Fruit fly (Drosophila melanogaster) whole organism, embryonic: ENCODE data around the gene FIG4.

Experiments used
- Aef1 ChIP-seq: fragments of 200-800 bp; sonication (Bioruptor generic); IDR thresholded peaks from 3 replicates; pipeline ENCODE4 v1.3.6; 2022; ENCODE audit warnings: missing biosample characterization, missing genetic modification characterization
- Asciz ChIP-seq: fragments of 200-800 bp; sonication (Bioruptor generic); optimal IDR thresholded peaks from 2 replicates; lab custom pipeline; 2017; ENCODE audit warnings: missing biosample characterization, mild to moderate bottlenecking, missing genetic modification characterization, missing genetic modification reagents
- CG10366 ChIP-seq: fragments of 200-800 bp; sonication (Bioruptor generic); IDR thresholded peaks from 2 replicates; pipeline ENCODE4 v1.3.6; 2022; ENCODE audit warnings: missing biosample characterization, missing genetic modification characterization
- CG10959 ChIP-seq: fragments of 200-800 bp; sonication (Bioruptor generic); IDR thresholded peaks from 2 replicates; pipeline ENCODE4 v1.3.6; 2022; ENCODE audit warnings: missing biosample characterization, missing genetic modification characterization
- CG11456 ChIP-seq: fragments of 200-800 bp; sonication (Bioruptor generic); IDR thresholded peaks from 3 replicates; pipeline ENCODE4 v1.3.6; 2022; ENCODE audit warnings: missing biosample characterization, missing genetic modification characterization
- CG12104 ChIP-seq: fragments of 200-800 bp; sonication (Bioruptor generic); optimal IDR thresholded peaks from 3 replicates; lab custom pipeline; 2016; ENCODE audit warnings: missing biosample characterization, missing genetic modification characterization
- CG12744 ChIP-seq: fragments of 200-800 bp; sonication (Bioruptor generic); optimal IDR thresholded peaks from 2 replicates; lab custom pipeline; 2016; ENCODE audit warnings: missing biosample characterization, missing genetic modification characterization
- CG13624 ChIP-seq: fragments of 200-800 bp; sonication (Bioruptor generic); optimal IDR thresholded peaks from 2 replicates; lab custom pipeline; 2016; ENCODE audit warnings: missing biosample characterization, missing genetic modification characterization
- CG14965 ChIP-seq: fragments of 200-800 bp; sonication (Bioruptor generic); optimal IDR thresholded peaks from 2 replicates; lab custom pipeline; 2016; ENCODE audit warnings: missing biosample characterization, missing genetic modification characterization, borderline replicate concordance
- CG15514 ChIP-seq: fragments of 200-800 bp; sonication (Bioruptor generic); optimal IDR thresholded peaks from 3 replicates; lab custom pipeline; 2017; ENCODE audit warnings: missing biosample characterization, missing genetic modification characterization, mild to moderate bottlenecking, moderate library complexity, missing genetic modification reagents
- CG17328 ChIP-seq: fragments of 200-800 bp; sonication (Bioruptor generic); IDR thresholded peaks from 2 replicates; pipeline ENCODE4 v1.3.6; 2022; ENCODE audit warnings: missing biosample characterization, missing genetic modification characterization
- CG17359 ChIP-seq: fragments of 200-800 bp; sonication (Bioruptor generic); optimal IDR thresholded peaks from 3 replicates; lab custom pipeline; 2018; ENCODE audit warnings: missing biosample characterization, mild to moderate bottlenecking, missing genetic modification characterization, moderate library complexity
- CG1832 ChIP-seq: fragments of 200-800 bp; sonication (Bioruptor generic); optimal IDR thresholded peaks from 2 replicates; lab custom pipeline; 2017; ENCODE audit warnings: missing biosample characterization, mild to moderate bottlenecking, missing genetic modification characterization, inconsistent platforms
- CG2116 ChIP-seq: fragments of 200-800 bp; sonication (Bioruptor generic); optimal IDR thresholded peaks from 3 replicates; lab custom pipeline; 2018; ENCODE audit warnings: missing biosample characterization, mild to moderate bottlenecking, missing genetic modification characterization
- CG2120 ChIP-seq: fragments of 200-800 bp; sonication (Bioruptor generic); optimal IDR thresholded peaks from 3 replicates; lab custom pipeline; 2016; ENCODE audit warnings: missing biosample characterization, missing genetic modification characterization
- CG2678 ChIP-seq: fragments of 200-800 bp; sonication (Bioruptor generic); optimal IDR thresholded peaks from 3 replicates; lab custom pipeline; 2019; ENCODE audit warnings: missing biosample characterization, mild to moderate bottlenecking, missing genetic modification characterization, moderate library complexity
- CG33213 ChIP-seq: fragments of 200-800 bp; sonication (Bioruptor generic); optimal IDR thresholded peaks from 3 replicates; lab custom pipeline; 2016; ENCODE audit warnings: missing biosample characterization, missing genetic modification characterization
- CG4820 ChIP-seq: fragments of 200-800 bp; sonication (Bioruptor generic); optimal IDR thresholded peaks from 3 replicates; lab custom pipeline; 2016; ENCODE audit warnings: missing biosample characterization, missing genetic modification characterization
- CG7271 ChIP-seq: fragments of 200-800 bp; sonication (Bioruptor generic); optimal IDR thresholded peaks from 2 replicates; lab custom pipeline; 2018; ENCODE audit warnings: missing biosample characterization, mild to moderate bottlenecking, missing genetic modification characterization, moderate library complexity
- CG7786 ChIP-seq: fragments of 200-800 bp; sonication (Bioruptor generic); optimal IDR thresholded peaks from 2 replicates; lab custom pipeline; 2016; ENCODE audit warnings: missing biosample characterization, missing genetic modification characterization
- CG8089 ChIP-seq: fragments of 200-800 bp; sonication (Bioruptor generic); optimal IDR thresholded peaks from 3 replicates; lab custom pipeline; 2016; ENCODE audit warnings: missing biosample characterization, missing genetic modification characterization
- CkIIα-i1 ChIP-seq: fragments of 200-800 bp; sonication (Bioruptor generic); IDR thresholded peaks from 2 replicates; pipeline ENCODE4 v1.3.6; 2022; ENCODE audit warnings: missing biosample characterization, missing genetic modification characterization
- D19B ChIP-seq: fragments of 200-800 bp; sonication (Bioruptor generic); optimal IDR thresholded peaks from 2 replicates; lab custom pipeline; 2017; ENCODE audit warnings: missing biosample characterization, mild to moderate bottlenecking, missing genetic modification characterization
- Dad ChIP-seq: fragments of 200-800 bp; sonication (Bioruptor generic); optimal IDR thresholded peaks from 3 replicates; lab custom pipeline; 2016; ENCODE audit warnings: missing biosample characterization, missing genetic modification characterization
- Dfd ChIP-seq, 2 experiments: fragments of >200 bp; optimal IDR thresholded peaks; 2 replicates each; lab custom pipeline; 2017; ENCODE audit warnings: missing biosample characterization in 2 of 2, missing genetic modification characterization in 2 of 2
- Dref ChIP-seq: fragments of 200-800 bp; sonication (Bioruptor generic); IDR thresholded peaks from 2 replicates; pipeline ENCODE4 v1.3.6; 2022; ENCODE audit warnings: missing biosample characterization, missing genetic modification characterization
- Hr78 ChIP-seq, 2 experiments: fragments of 200-800 bp in 1 of 2; fragments of >200 bp in 1 of 2; sonication (Bioruptor generic) in 1 of 2; optimal IDR thresholded peaks; 2 replicates each; lab custom pipeline; 2017 to 2019; ENCODE audit warnings: missing biosample characterization in 2 of 2, missing genetic modification characterization in 2 of 2, mild to moderate bottlenecking in 1 of 2, moderate library complexity in 1 of 2
- Myb ChIP-seq: fragments of 200-800 bp; sonication (Bioruptor generic); optimal IDR thresholded peaks from 2 replicates; lab custom pipeline; 2016; ENCODE audit warnings: missing biosample characterization, missing genetic modification characterization
- Scr ChIP-seq: fragments of 200-800 bp; sonication (Bioruptor generic); IDR thresholded peaks from 2 replicates; pipeline ENCODE4 v1.3.6; 2022; ENCODE audit warnings: missing biosample characterization, missing genetic modification characterization; ENCODE audit not compliant: partially characterized antibody
- Six4 ChIP-seq: fragments of 200-800 bp; sonication (Bioruptor generic); optimal IDR thresholded peaks from 2 replicates; lab custom pipeline; 2016; ENCODE audit warnings: missing biosample characterization, missing genetic modification characterization
- ab ChIP-seq: fragments of 200-800 bp; sonication (Bioruptor generic); optimal IDR thresholded peaks from 2 replicates; lab custom pipeline; 2016; ENCODE audit warnings: missing biosample characterization, missing genetic modification characterization
- amos ChIP-seq: fragments of 200-800 bp; sonication (Bioruptor generic); IDR thresholded peaks from 2 replicates; pipeline ENCODE4 v1.3.6; 2022; ENCODE audit warnings: missing biosample characterization, missing genetic modification characterization; ENCODE audit not compliant: partially characterized antibody
- ase ChIP-seq: fragments of 200-800 bp; sonication (Bioruptor generic); IDR thresholded peaks from 3 replicates; pipeline ENCODE4 v1.3.6; 2022; ENCODE audit warnings: missing biosample characterization, missing genetic modification characterization
- jigr1 ChIP-seq: fragments of 200-800 bp; sonication (Bioruptor generic); IDR thresholded peaks from 3 replicates; pipeline ENCODE4 v1.3.6; 2022; ENCODE audit warnings: missing biosample characterization, missing genetic modification characterization
- knrl ChIP-seq: fragments of 200-800 bp; sonication (Bioruptor generic); IDR thresholded peaks from 3 replicates; pipeline ENCODE4 v1.3.6; 2022; ENCODE audit warnings: missing biosample characterization, missing genetic modification characterization; ENCODE audit not compliant: partially characterized antibody
- lab ChIP-seq: fragments of 200-800 bp; sonication (Bioruptor generic); optimal IDR thresholded peaks from 3 replicates; lab custom pipeline; 2017; ENCODE audit warnings: missing biosample characterization, missing genetic modification characterization, mild to moderate bottlenecking, moderate library complexity, missing genetic modification reagents
- nau ChIP-seq: fragments of 200-800 bp; sonication (Bioruptor generic); optimal IDR thresholded peaks from 3 replicates; lab custom pipeline; 2017; ENCODE audit warnings: missing biosample characterization, mild to moderate bottlenecking, missing genetic modification characterization, missing genetic modification reagents
- otp ChIP-seq: fragments of 200-800 bp; sonication (Bioruptor generic); IDR thresholded peaks from 3 replicates; pipeline ENCODE4, ENCODE4 v1.3.6; 2022; ENCODE audit warnings: missing biosample characterization, missing genetic modification characterization
- p53 ChIP-seq: fragments of 200-800 bp; sonication (Bioruptor generic); optimal IDR thresholded peaks from 2 replicates; lab custom pipeline; 2016; ENCODE audit warnings: missing biosample characterization, missing genetic modification characterization
- peb ChIP-seq: fragments of 200-800 bp; sonication (Bioruptor generic); IDR thresholded peaks from 2 replicates; pipeline ENCODE4 v1.3.6; 2022; ENCODE audit warnings: missing biosample characterization, missing genetic modification characterization
- phol ChIP-seq: fragments of 200-800 bp; sonication (Bioruptor generic); optimal IDR thresholded peaks from 3 replicates; lab custom pipeline; 2018; ENCODE audit warnings: missing biosample characterization, mild to moderate bottlenecking, missing genetic modification characterization, moderate library complexity
- slbo ChIP-seq: fragments of 200-800 bp; sonication (Bioruptor generic); IDR thresholded peaks from 2 replicates; pipeline ENCODE4 v1.3.6; 2022; ENCODE audit warnings: missing biosample characterization, missing genetic modification characterization
- slp2 ChIP-seq: fragments of 200-800 bp; sonication (Bioruptor generic); optimal IDR thresholded peaks from 2 replicates; lab custom pipeline; 2016; ENCODE audit warnings: missing biosample characterization, missing genetic modification characterization
- sna ChIP-seq: fragments of 200-800 bp; sonication (Bioruptor generic); IDR thresholded peaks from 2 replicates; pipeline ENCODE4 v1.3.6; 2022; ENCODE audit warnings: missing biosample characterization, missing genetic modification characterization; ENCODE audit not compliant: partially characterized antibody
- sqz ChIP-seq: fragments of 200-800 bp; sonication (Bioruptor generic); optimal IDR thresholded peaks from 3 replicates; lab custom pipeline; 2018; ENCODE audit warnings: missing biosample characterization, mild to moderate bottlenecking, missing genetic modification characterization
- tll ChIP-seq, 2 experiments: fragments of 200-800 bp in 1 of 2; fragments of >200 bp in 1 of 2; sonication (Bioruptor generic) in 1 of 2; optimal IDR thresholded peaks; 2 replicates each; lab custom pipeline; 2017 to 2019; ENCODE audit warnings: missing biosample characterization in 2 of 2, missing genetic modification characterization in 2 of 2, mild to moderate bottlenecking in 1 of 2, moderate library complexity in 1 of 2
- tx ChIP-seq: fragments of 200-800 bp; sonication (Bioruptor generic); optimal IDR thresholded peaks from 2 replicates; lab custom pipeline; 2016; ENCODE audit warnings: missing biosample characterization, missing genetic modification characterization
- usp ChIP-seq: fragments of >200 bp; optimal IDR thresholded peaks from 2 replicates; lab custom pipeline; 2017; ENCODE audit warnings: missing biosample characterization, missing genetic modification characterization
- vvl ChIP-seq: fragments of 200-800 bp; sonication (Bioruptor generic); IDR thresholded peaks from 2 replicates; pipeline ENCODE4 v1.3.6; 2022; ENCODE audit warnings: missing biosample characterization, missing genetic modification characterization
- zfh1 ChIP-seq: fragments of 200-800 bp; sonication (Bioruptor generic); IDR thresholded peaks from 3 replicates; pipeline ENCODE4 v1.3.6; 2022; ENCODE audit warnings: missing biosample characterization, missing genetic modification characterization
- zfh2 ChIP-seq: fragments of 200-800 bp; sonication (Bioruptor generic); optimal IDR thresholded peaks from 2 replicates; lab custom pipeline; 2016; ENCODE audit warnings: missing biosample characterization, missing genetic modification characterization

Gene FIG4

DNA sequence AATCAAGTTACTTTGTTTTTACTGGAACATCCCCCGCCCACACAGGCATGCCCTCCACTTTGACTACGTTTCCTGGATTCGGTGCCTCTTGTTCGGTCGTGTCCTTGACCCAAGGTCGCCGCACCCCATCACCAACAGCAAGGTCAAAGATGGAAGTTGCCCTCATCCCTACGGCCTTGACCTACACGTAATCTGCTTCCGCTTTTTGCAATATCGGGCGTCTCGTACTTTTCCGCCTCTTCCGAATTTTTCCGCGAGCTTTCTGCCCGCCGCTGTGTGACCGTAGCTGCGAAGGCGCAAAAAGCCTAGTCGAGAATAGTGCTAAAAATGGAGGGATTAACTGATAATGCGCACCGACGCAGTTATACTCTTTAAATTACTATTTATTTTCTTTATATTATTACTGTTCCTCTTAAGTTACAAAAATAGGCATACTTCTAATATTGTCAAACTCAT is 8.4 kb upstream of the FIG4 start, which contains the start of gene Gs1l (continued):
- TF ChIP-seq ab: no peak
- no peak for TF ChIP-seq CG13624 (GFP tag; lab: Kevin White, UChicago)
- TF ChIP-seq slp2: no peak
- no peak for TF ChIP-seq Scr
- no peak for TF ChIP-seq peb (GFP tag; lab: Robert Waterston, UW)
- TF ChIP-seq usp (GFP tag; lab: Kevin White, UChicago): no peak
- TF ChIP-seq CG12104: no peak
- no peak for TF ChIP-seq tx (GFP tag; lab: Kevin White, UChicago)
- TF ChIP-seq Dref (GFP tag; lab: Robert Waterston, UW): 0 out of 2 replicates have a peak, but pooled peaks have one; percentile 28
- no peak for TF ChIP-seq CG14965 (GFP tag; lab: Kevin White, UChicago)
- TF ChIP-seq jigr1 (GFP tag; lab: Robert Waterston, UW): no peak
- no peak for TF ChIP-seq CG10366 (GFP tag; lab: Robert Waterston, UW)
- TF ChIP-seq Aef1 (GFP tag; lab: Robert Waterston, UW): no peak; the same call in 2 of the 3 replicates
- TF ChIP-seq knrl (GFP tag; lab: Robert Waterston, UW): no peak
- TF ChIP-seq sna (GFP tag; lab: Robert Waterston, UW): no peak
- no peak for TF ChIP-seq Dad
- no peak for TF ChIP-seq CG1832 (GFP tag; lab: Kevin White, UChicago)
- no peak for TF ChIP-seq Dfd (GFP tag; optimal IDR thresholded peaks at IDR 0.05; lab: Kevin White, UChicago)
- TF ChIP-seq amos: no peak
- TF ChIP-seq CG7786 (GFP tag; lab: Kevin White, UChicago): no peak
- TF ChIP-seq otp: no peak
- TF ChIP-seq CG2678 (tag; lab: Kevin White, UChicago): peak; percentile 38
- no peak for TF ChIP-seq CG7271 (tag; lab: Kevin White, UChicago)
- TF ChIP-seq CG12744: no peak
- no peak for TF ChIP-seq CG10959 (GFP tag; lab: Robert Waterston, UW)
- TF ChIP-seq zfh1 (GFP tag; lab: Robert Waterston, UW): no peak
- TF ChIP-seq vvl (GFP tag; lab: Robert Waterston, UW): no peak; the same call in 1 of the 2 replicates
- no peak for TF ChIP-seq lab (GFP tag; lab: Kevin White, UChicago)
- no peak for TF ChIP-seq zfh2 (GFP tag; lab: Kevin White, UChicago)
- no peak for TF ChIP-seq nau (GFP tag; lab: Kevin White, UChicago)
- TF ChIP-seq CG4820 (GFP tag; lab: Kevin White, UChicago): no peak
- no peak for TF ChIP-seq D19B
- TF ChIP-seq phol: peak; percentile 11
- TF ChIP-seq CkIIα-i1: no peak
- no peak for TF ChIP-seq sqz (GFP tag; lab: Kevin White, UChicago)
- no peak for TF ChIP-seq Myb (GFP tag; lab: Kevin White, UChicago)
- TF ChIP-seq CG15514 (GFP tag; lab: Kevin White, UChicago): peak; percentile 37
- no peak for TF ChIP-seq CG17328 (GFP tag; lab: Robert Waterston, UW)
- TF ChIP-seq CG2120 (GFP tag; lab: Kevin White, UChicago): peak; percentile 24
- no peak for TF ChIP-seq p53
- TF ChIP-seq Asciz (GFP tag; lab: Kevin White, UChicago): no peak
- no peak for TF ChIP-seq CG2116 (GFP tag; lab: Kevin White, UChicago)
- no peak for TF ChIP-seq CG33213 (GFP tag; lab: Kevin White, UChicago)
- peak; percentile 47; the same call in 1 of the 2 replicates for TF ChIP-seq slbo
- TF ChIP-seq CG11456 (GFP tag; lab: Robert Waterston, UW): no peak
- no peak for TF ChIP-seq CG8089 (GFP tag; lab: Kevin White, UChicago)
- TF ChIP-seq tll (GFP tag; optimal IDR thresholded peaks at IDR 0.05; lab: Kevin White, UChicago): no peak
- no peak for TF ChIP-seq ase (GFP tag; lab: Robert Waterston, UW)
- peak in 1 of 2 experiments; percentile 55 for TF ChIP-seq Hr78 (GFP tag; optimal IDR thresholded peaks at IDR 0.05; lab: Kevin White, UChicago)
- TF ChIP-seq Six4 (GFP tag; lab: Kevin White, UChicago): no peak
- TF ChIP-seq CG17359 (tag; lab: Kevin White, UChicago): no peak
